Worm (Caenorhabditis elegans): ENCODE measurements around the gene ttbk-2.2.
"Not testable (repeated sequence)": the region's sequence is repeated elsewhere in the genome, so short reads cannot be mapped to it uniquely, and the experiment has no call there.

ttbk-2.2 gene

DNA sequence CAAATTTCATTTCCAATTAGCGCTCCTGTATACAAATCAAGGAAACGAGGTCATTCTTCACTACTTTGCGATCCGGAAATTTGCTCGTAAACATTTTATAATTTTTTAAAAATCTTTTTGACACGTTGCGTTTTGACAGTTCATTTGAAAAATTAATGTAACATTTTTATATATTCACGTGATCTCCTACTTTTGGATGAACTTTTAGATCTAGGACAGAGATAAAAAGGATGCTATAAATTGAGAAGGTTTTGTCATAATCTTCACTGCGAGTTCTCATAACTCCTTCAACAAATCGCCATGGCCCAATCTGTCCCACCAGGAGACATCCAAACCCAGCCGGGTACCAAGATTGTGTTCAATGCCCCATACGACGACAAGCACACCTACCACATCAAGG, 4.5 kb downstream of the ttbk-2.2 start, which contains the start of gene msp-57:
msp-57 (plus strand) TSS at position 301 of the 400 bp plus-strand sequence.
- TF ChIP-seq rbr-2 (tag; optimal IDR thresholded peaks at IDR 0.05); lim-7 (GFP tag; IDR thresholded peaks at IDR 0.05); nhr-76 (tag; optimal IDR thresholded peaks at IDR 0.05): not testable (repeated sequence)

DNA sequence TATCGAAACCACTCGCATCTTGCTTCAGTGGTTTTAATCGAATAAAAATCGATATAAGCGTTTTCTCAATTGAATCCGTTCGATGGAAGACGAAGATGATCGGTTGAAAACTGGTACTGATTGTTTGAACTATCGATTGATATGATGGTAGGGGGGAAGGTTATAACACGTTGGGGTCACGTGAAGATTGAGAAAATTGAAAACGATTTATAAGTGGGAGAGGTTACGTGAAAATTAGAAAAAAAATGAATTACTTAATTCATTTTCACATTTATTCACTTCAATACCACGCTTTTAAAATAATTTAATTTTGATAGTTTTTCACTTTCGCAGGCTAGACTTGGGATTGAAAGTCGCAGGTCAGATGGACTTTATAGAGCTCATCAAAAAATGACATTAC, 5.8 kb downstream of the ttbk-2.2 start, which contains the start of gene C09B9.7:
C09B9.7 (minus strand) TSS at position 101 of the 400 bp plus-strand sequence.
- TF ChIP-seq hif-1 (tag; optimal IDR thresholded peaks at IDR 0.05) = no peak
- TF ChIP-seq ceh-20 (GFP tag; IDR thresholded peaks at IDR 0.05) = no peak
- TF ChIP-seq duxl-1 (tag; optimal IDR thresholded peaks at IDR 0.05; ENCODE audit: poor library complexity) = no peak
- no peak for TF ChIP-seq nhr-102 (tag; optimal IDR thresholded peaks at IDR 0.05)
- no peak for TF ChIP-seq php-3 (GFP tag; IDR thresholded peaks at IDR 0.05)
- no peak for TF ChIP-seq lin-29 (GFP tag; IDR thresholded peaks at IDR 0.05)

DNA sequence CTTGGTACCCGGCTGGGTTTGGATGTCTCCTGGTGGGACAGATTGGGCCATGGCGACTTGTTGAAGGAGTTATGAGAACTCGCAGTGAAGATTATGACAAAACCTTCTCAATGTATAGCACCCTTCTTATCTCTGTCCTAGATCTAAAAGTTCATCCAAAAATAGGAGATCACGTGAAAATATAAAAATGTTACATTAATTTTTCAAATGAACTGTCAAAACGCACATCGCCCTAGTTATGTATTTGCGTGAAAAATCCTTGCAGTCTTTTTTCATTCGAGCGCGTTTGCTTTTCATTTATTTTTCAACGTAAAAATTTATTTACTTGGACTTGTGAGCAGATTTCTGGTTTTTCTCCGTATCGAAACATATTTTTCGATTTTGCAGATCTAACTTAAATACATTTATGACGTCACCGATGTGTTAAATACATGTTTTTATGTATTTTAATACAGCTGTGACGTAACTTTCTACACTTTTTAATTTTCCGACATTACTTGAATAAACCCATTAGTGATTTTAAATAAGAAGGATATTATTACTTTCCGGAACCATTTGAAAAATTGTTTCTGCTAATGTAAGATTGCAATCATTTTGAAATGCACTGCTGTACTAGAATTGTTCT, 10.7 kb downstream of the ttbk-2.2 start, which contains the start of gene msp-55:
msp-55 (minus strand) TSS at position 51 of the 625 bp plus-strand sequence.
- TF ChIP-seq T20F7.1 (GFP tag; optimal IDR thresholded peaks at IDR 0.05) = no peak
- no peak for TF ChIP-seq Y75B8A.6 (GFP tag; IDR thresholded peaks at IDR 0.05)

DNA sequence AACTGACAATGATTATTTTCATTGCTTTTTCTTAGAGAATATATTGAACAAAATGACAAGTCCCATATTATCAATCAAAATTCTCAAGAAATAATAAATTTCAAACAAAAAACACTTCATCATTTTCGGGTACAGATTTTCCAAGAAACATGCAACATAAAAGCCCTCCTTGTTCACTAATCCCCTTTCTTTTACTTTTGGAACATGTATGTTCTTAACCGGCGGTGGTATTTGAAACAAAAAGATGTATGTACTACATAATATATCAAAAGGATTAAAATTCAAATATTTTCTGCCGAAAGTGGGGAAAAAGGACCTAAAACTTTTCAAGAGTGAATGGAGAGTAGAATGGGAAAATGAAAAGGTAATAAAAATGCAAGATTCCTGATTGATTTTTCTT, 12.5 kb downstream of the ttbk-2.2 start:
- TF ChIP-seq F37D6.2 (tag; optimal IDR thresholded peaks at IDR 0.05) (no peak), gei-8 (GFP tag; optimal IDR thresholded peaks at IDR 0.05) (no peak), aly-2 (tag; optimal IDR thresholded peaks at IDR 0.05) (no peak), aha-1 (tag) (peak; percentile 35), nhr-48 (tag; optimal IDR thresholded peaks at IDR 0.05) (no peak)

DNA sequence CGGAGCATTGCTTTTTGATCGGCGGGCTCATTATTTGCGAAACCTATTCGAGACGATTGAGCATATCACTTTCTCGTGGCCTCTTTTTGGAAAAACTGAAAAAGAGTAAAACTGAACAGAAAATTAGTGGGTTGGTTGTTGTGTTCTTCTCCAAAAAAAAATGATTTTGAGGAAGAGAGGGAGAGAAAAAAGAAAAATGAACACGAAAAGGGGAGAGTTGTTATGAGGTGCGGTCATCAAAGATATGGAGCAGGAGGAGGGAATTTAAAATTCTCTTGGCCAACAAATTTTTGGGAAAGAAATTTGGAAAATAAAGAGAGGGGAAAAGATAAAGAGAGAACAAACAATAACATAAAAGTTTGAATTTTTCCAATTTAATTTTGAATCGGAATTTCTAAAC, 21.4 kb downstream of the ttbk-2.2 start, which contains the start of gene hot-9:
hot-9 (minus strand) TSS at position 101 of the 400 bp plus-strand sequence.
- TF ChIP-seq dve-1 (tag; optimal IDR thresholded peaks at IDR 0.05; ENCODE audit: insufficient read depth) (no peak), F44E2.7 (GFP tag; IDR thresholded peaks at IDR 0.05) (no peak), nhr-25 (tag; optimal IDR thresholded peaks at IDR 0.05; ENCODE audit: borderline replicate concordance, insufficient read depth) (no peak), snpc-4 (tag; optimal IDR thresholded peaks at IDR 0.05) (no peak), vab-7 (GFP tag; IDR thresholded peaks at IDR 0.05) (no peak), egl-27 (tag; optimal IDR thresholded peaks at IDR 0.05) (no peak), nhr-10 (tag; optimal IDR thresholded peaks at IDR 0.05) (no peak), ZK546.5 (tag; optimal IDR thresholded peaks at IDR 0.05) (no peak), ceh-20 (GFP tag; IDR thresholded peaks at IDR 0.05) (no peak), nhr-11 (tag; optimal IDR thresholded peaks at IDR 0.05) (no peak), Y105C5A.15 (GFP tag; IDR thresholded peaks at IDR 0.05) (no peak), duxl-1 (tag; optimal IDR thresholded peaks at IDR 0.05; ENCODE audit: poor library complexity) (no peak), attf-4 (tag; optimal IDR thresholded peaks at IDR 0.05) (no peak), T26A8.4 (GFP tag; IDR thresholded peaks at IDR 0.05) (no peak)

DNA sequence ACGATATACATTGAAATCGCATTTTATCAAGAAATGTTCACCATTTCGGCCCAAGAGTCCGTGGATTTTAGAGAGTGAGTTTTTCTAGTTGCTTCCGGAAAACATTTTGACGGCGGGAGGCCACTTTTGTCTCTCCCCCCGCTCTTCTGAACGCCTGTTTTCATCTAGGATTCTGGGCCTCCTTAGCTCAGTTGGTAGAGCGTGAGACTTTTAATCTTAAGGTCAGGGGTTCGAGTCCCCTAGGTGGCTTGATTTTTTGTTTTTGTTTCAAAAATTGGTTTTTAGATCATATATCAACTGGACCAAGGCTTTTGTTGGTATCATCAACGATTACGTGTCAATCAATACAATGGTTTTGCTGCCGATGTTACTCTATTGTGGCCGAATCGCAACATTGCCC, 28.0 kb downstream of the ttbk-2.2 start:
- TF ChIP-seq mxl-3 (GFP tag; optimal IDR thresholded peaks at IDR 0.05) (no peak), arid-1 (GFP tag; conservative IDR thresholded peaks at IDR 0.05) (peak; percentile 80), nhr-48 (tag; optimal IDR thresholded peaks at IDR 0.05) (no peak), ceh-28 (tag; optimal IDR thresholded peaks at IDR 0.05) (no peak), nhr-42 (GFP tag; IDR thresholded peaks at IDR 0.05) (no peak; the same call in 1 of the 2 replicates), saeg-2 (GFP tag; IDR thresholded peaks at IDR 0.05) (peak; percentile 46; the same call in 1 of the 2 replicates), F10B5.3 (tag; optimal IDR thresholded peaks at IDR 0.05) (no peak), unc-130 (GFP tag; optimal IDR thresholded peaks at IDR 0.05) (peak; percentile 55), spr-3 (GFP tag; optimal IDR thresholded peaks at IDR 0.05) (no peak), mdl-1 (tag; optimal IDR thresholded peaks at IDR 0.05) (no peak), unc-39 (tag; optimal IDR thresholded peaks at IDR 0.05) (no peak), php-3 (GFP tag; IDR thresholded peaks at IDR 0.05) (no peak), nhr-28 (tag; optimal IDR thresholded peaks at IDR 0.05) (no peak), ztf-7 (tag; optimal IDR thresholded peaks at IDR 0.05) (no peak), lin-39 (tag; optimal IDR thresholded peaks at IDR 0.05) (no peak), ama-1 (optimal IDR thresholded peaks at IDR 0.05) (no peak), Y75B8A.6 (GFP tag; IDR thresholded peaks at IDR 0.05) (no peak), lin-1 (GFP tag; IDR thresholded peaks at IDR 0.05) (peak; percentile 61)

Measured in whole organism, L4 larva.